Worm (Caenorhabditis elegans) whole organism, L1 larva: ENCODE results near the gene algn-8.

Experiments used
- alr-1 ChIP-seq: fragments of 200-800 bp; sonication (Bioruptor generic); optimal IDR thresholded peaks from 2 replicates; lab custom pipeline; 2018; ENCODE audit warnings: borderline replicate concordance, mild to moderate bottlenecking, missing genetic modification characterization, missing compliant biosample characterization
- aly-2 ChIP-seq: fragments of 150-350 bp; optimal IDR thresholded peaks from 2 replicates; lab custom pipeline; 2014; ENCODE audit warnings: missing biosample characterization, missing genetic modification characterization
- ama-1 ChIP-seq: fragments of 150-350 bp; optimal IDR thresholded peaks from 2 replicates; lab custom pipeline; 2014
- ceh-8 ChIP-seq: fragments of 200-800 bp; sonication (Bioruptor generic); optimal IDR thresholded peaks from 2 replicates; lab custom pipeline; 2018; ENCODE audit warnings: mild to moderate bottlenecking, missing genetic modification characterization, moderate library complexity, missing compliant biosample characterization
- ceh-82 ChIP-seq, 3 experiments: fragments of 150-350 bp in 1 of 3; sonication (generic microtip) in 2 of 3; optimal IDR thresholded peaks; 2 replicates each; lab custom pipeline; 2014 to 2017; ENCODE audit warnings: missing biosample characterization in 3 of 3, missing genetic modification characterization in 3 of 3
- ces-1 ChIP-seq: fragments of 150-350 bp; optimal IDR thresholded peaks from 2 replicates; lab custom pipeline; 2014; ENCODE audit warnings: missing biosample characterization, missing genetic modification reagents, missing genetic modification characterization
- dpl-1 ChIP-seq, 3 experiments: fragments of 150-350 bp in 2 of 3; sonication (generic microtip) in 1 of 3; optimal IDR thresholded peaks; 2 replicates each; lab custom pipeline; 2014 to 2017; ENCODE audit warnings: missing biosample characterization in 3 of 3, missing genetic modification characterization in 3 of 3, missing genetic modification reagents in 3 of 3
- elt-3 ChIP-seq, 6 experiments: fragments of 150-350 bp in 1 of 6; sonication (generic microtip); optimal IDR thresholded peaks; 2 replicates each; lab custom pipeline; 2017 to 2018; ENCODE audit warnings: missing biosample characterization in 6 of 6, missing genetic modification characterization in 6 of 6, inconsistent platforms in 1 of 6
- ets-5 ChIP-seq: fragments of 200-800 bp; sonication (Bioruptor generic); IDR thresholded peaks from 2 replicates; pipeline ENCODE4 v1.3.6; 2022; ENCODE audit warnings: missing genetic modification characterization, missing compliant biosample characterization
- fkh-4 ChIP-seq: sonication (generic microtip); optimal IDR thresholded peaks from 2 replicates; lab custom pipeline; 2016; ENCODE audit warnings: missing compliant biosample characterization, missing genetic modification characterization, borderline replicate concordance
- fkh-8 ChIP-seq: sonication (generic microtip); optimal IDR thresholded peaks from 2 replicates; lab custom pipeline; 2016; ENCODE audit warnings: mild to moderate bottlenecking, missing genetic modification characterization, missing compliant biosample characterization
- hpl-2 ChIP-seq: fragments of 150-350 bp; optimal IDR thresholded peaks from 2 replicates; lab custom pipeline; 2014; ENCODE audit warnings: missing biosample characterization, missing genetic modification reagents, missing genetic modification characterization
- isw-1 ChIP-seq: fragments of 200-800 bp; sonication (Bioruptor generic); IDR thresholded peaks from 2 replicates; pipeline ENCODE4 v1.3.6; 2022; ENCODE audit warnings: missing genetic modification characterization, missing compliant biosample characterization
- jun-1 ChIP-seq: fragments of 150-350 bp; optimal IDR thresholded peaks from 2 replicates; lab custom pipeline; 2014; ENCODE audit warnings: missing biosample characterization, missing genetic modification reagents, missing genetic modification characterization
- lin-13 ChIP-seq: fragments of 150-350 bp; optimal IDR thresholded peaks from 2 replicates; lab custom pipeline; 2014; ENCODE audit warnings: missing biosample characterization, missing genetic modification reagents, missing genetic modification characterization
- lin-14 ChIP-seq: fragments of 200-800 bp; sonication (Bioruptor generic); optimal IDR thresholded peaks from 2 replicates; lab custom pipeline; 2018; ENCODE audit warnings: mild to moderate bottlenecking, missing genetic modification characterization, moderate library complexity, missing compliant biosample characterization
- mep-1 ChIP-seq: fragments of 150-350 bp; optimal IDR thresholded peaks from 2 replicates; lab custom pipeline; 2014; ENCODE audit warnings: missing biosample characterization, missing genetic modification characterization
- nhr-11 ChIP-seq: fragments of 150-350 bp; optimal IDR thresholded peaks from 2 replicates; lab custom pipeline; 2014; ENCODE audit warnings: missing biosample characterization, missing genetic modification characterization
- nhr-12 ChIP-seq: sonication (generic microtip); optimal IDR thresholded peaks from 2 replicates; lab custom pipeline; 2017; ENCODE audit warnings: missing biosample characterization, missing genetic modification characterization
- nhr-19 ChIP-seq: fragments of 200-800 bp; sonication (Bioruptor generic); conservative IDR thresholded peaks from 2 replicates; pipeline ENCODE4 v1.3.6; 2022; ENCODE audit warnings: missing genetic modification characterization, missing compliant biosample characterization
- nhr-237 ChIP-seq: fragments of 150-350 bp; optimal IDR thresholded peaks from 2 replicates; lab custom pipeline; 2014; ENCODE audit warnings: missing biosample characterization, missing genetic modification characterization
- nhr-47 ChIP-seq: sonication (generic microtip); optimal IDR thresholded peaks from 2 replicates; lab custom pipeline; 2016; ENCODE audit warnings: mild to moderate bottlenecking, missing genetic modification characterization, moderate library complexity, missing compliant biosample characterization
- nhr-76 ChIP-seq: sonication (generic microtip); optimal IDR thresholded peaks from 2 replicates; lab custom pipeline; 2017; ENCODE audit warnings: missing biosample characterization, missing genetic modification characterization
- pax-3 ChIP-seq: fragments of 200-800 bp; sonication (Bioruptor generic); optimal IDR thresholded peaks from 2 replicates; lab custom pipeline; 2018; ENCODE audit warnings: mild to moderate bottlenecking, missing genetic modification characterization, moderate library complexity, missing compliant biosample characterization
- rnt-1 ChIP-seq: sonication (generic microtip); optimal IDR thresholded peaks from 2 replicates; lab custom pipeline; 2016; ENCODE audit warnings: mild to moderate bottlenecking, missing genetic modification characterization, moderate library complexity, missing compliant biosample characterization
- skn-1 ChIP-seq: fragments of 150-350 bp; optimal IDR thresholded peaks from 2 replicates; lab custom pipeline; 2014; ENCODE audit warnings: missing biosample characterization, missing genetic modification characterization
- snu-23 ChIP-seq: sonication (generic microtip); optimal IDR thresholded peaks from 2 replicates; lab custom pipeline; 2016; ENCODE audit warnings: missing genetic modification characterization, missing compliant biosample characterization
- sox-4 ChIP-seq: sonication (generic microtip); optimal IDR thresholded peaks from 2 replicates; lab custom pipeline; 2016; ENCODE audit warnings: missing genetic modification characterization, missing compliant biosample characterization
- tbx-2 ChIP-seq: sonication (generic microtip); optimal IDR thresholded peaks from 2 replicates; lab custom pipeline; 2016; ENCODE audit warnings: missing genetic modification characterization, missing compliant biosample characterization
- tlp-1 ChIP-seq: fragments of 150-350 bp; optimal IDR thresholded peaks from 2 replicates; lab custom pipeline; 2014; ENCODE audit warnings: missing biosample characterization, missing genetic modification characterization
- unc-130 ChIP-seq: fragments of 150-350 bp; optimal IDR thresholded peaks from 2 replicates; lab custom pipeline; 2017; ENCODE audit warnings: missing biosample characterization, missing genetic modification characterization, inconsistent platforms
- unc-30 ChIP-seq: sonication (generic microtip); optimal IDR thresholded peaks from 2 replicates; lab custom pipeline; 2017; ENCODE audit warnings: missing biosample characterization, missing genetic modification characterization
- unc-86 ChIP-seq: sonication (generic microtip); optimal IDR thresholded peaks from 2 replicates; lab custom pipeline; 2016; ENCODE audit warnings: missing genetic modification characterization, missing compliant biosample characterization
- ztf-11 ChIP-seq, 2 experiments: sonication (generic microtip); optimal IDR thresholded peaks; 2 replicates each; lab custom pipeline; 2016 to 2017; ENCODE audit warnings: missing genetic modification characterization in 2 of 2, missing biosample characterization in 1 of 2, missing compliant biosample characterization in 1 of 2

The algn-8 gene

DNA sequence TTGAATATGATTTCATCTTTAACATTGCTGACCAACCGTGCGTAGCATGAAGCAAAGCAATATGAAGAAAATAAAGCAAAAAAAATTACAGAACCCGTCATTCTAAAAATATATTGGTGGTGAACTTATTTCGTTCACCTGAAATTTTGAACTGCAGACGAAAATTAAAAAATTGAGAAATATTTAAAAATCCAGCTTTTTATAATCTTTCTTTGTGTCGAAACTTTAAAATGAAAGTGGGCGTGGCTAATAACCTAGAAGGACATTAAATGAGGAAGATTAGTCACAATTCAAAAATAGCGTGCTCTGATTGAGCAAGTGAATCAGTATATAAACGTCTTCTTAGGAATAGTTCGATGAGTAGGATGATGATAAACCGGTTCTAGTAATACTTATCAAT lies 36.7 kb downstream of the algn-8 start, which contains the start of gene old-2:
Gene old-2, minus strand, starts transcription at position 101 of the 400 bp plus-strand sequence.
- no peak for TF ChIP-seq tbx-2 (tag; lab: Kevin White, UChicago)
- TF ChIP-seq sox-4 (tag; lab: Kevin White, UChicago) = no peak
- no peak for TF ChIP-seq ets-5 (GFP tag; lab: Robert Waterston, UW)
- TF ChIP-seq nhr-47 (tag; lab: Kevin White, UChicago) = no peak
- no peak for TF ChIP-seq hpl-2
- no peak for TF ChIP-seq unc-30 (tag; lab: Kevin White, UChicago)
- TF ChIP-seq nhr-11 = no peak
- TF ChIP-seq jun-1 = no peak
- no peak for TF ChIP-seq nhr-76 (tag; lab: Kevin White, UChicago)
- TF ChIP-seq isw-1 = no peak

DNA sequence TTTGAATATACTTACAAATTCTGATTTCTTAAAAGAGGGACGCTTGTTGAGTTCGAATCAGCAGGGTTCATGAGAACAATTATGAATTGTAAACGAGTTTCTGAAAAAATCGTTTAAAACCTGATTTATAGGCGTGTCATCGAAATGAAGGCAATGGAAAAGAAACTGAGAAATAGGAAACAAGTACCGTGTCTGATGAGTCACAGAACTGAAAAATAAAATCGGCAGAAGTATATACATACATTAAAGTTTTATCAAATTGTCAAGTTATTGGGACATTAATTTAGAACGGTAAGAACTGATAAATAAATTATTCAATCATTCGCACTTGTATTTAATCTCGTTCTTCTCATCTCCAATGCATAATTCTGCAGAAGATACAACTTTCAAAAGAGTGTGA lies 41.0 kb downstream of the algn-8 start, which contains the start of gene chil-9:
Gene chil-9, minus strand, starts transcription at position 101 of the 400 bp plus-strand sequence.
- TF ChIP-seq nhr-12 (tag; lab: Kevin White, UChicago) (no peak), nhr-237 (tag; lab: Kevin White, UChicago) (no peak), jun-1 (no peak), ama-1 (lab: Kevin White, UChicago) (no peak), sox-4 (tag; lab: Kevin White, UChicago) (no peak), tlp-1 (no peak), ceh-82 (tag; optimal IDR thresholded peaks at IDR 0.05; lab: Kevin White, UChicago) (no peak), nhr-19 (GFP tag; lab: Robert Waterston, UW) (no peak)

DNA sequence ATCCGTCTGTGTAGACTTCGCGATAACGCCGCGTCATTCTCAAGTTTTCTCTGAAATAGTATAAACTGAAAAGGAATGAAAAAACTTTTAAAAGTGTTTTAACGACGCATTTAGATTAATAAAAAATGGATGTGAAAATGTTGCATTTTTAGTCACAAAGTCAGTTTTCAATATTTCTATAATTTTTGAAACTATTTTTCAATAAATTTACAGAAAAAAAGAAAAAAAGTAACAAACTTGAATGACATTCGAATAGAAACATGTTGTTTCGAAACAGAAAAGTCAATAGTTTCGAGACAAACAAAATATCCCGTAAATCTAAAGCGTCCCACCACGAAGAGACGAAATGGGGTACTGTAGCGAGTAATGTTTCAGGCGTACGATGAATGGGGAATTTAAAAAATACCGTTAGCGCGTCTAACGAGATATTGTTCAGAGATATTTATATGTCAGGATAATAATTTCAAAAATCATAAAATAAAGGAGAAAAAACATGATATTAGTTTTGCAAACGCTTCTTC lies 44.2 kb downstream of the algn-8 start, which contains the start of gene rnh-1.2:
Gene rnh-1.2, minus strand, starts transcription at position 51 of the 521 bp plus-strand sequence.
- TF ChIP-seq fkh-8 (tag; lab: Kevin White, UChicago) = no peak
- no peak for TF ChIP-seq dpl-1 (GFP tag; optimal IDR thresholded peaks at IDR 0.05; lab: Kevin White, UChicago)
- no peak for TF ChIP-seq ceh-8 (GFP tag; lab: Kevin White, UChicago)
- no peak for TF ChIP-seq hpl-2
- no peak for TF ChIP-seq skn-1 (tag; lab: Kevin White, UChicago)
- no peak for TF ChIP-seq pax-3 (tag; lab: Kevin White, UChicago)

DNA sequence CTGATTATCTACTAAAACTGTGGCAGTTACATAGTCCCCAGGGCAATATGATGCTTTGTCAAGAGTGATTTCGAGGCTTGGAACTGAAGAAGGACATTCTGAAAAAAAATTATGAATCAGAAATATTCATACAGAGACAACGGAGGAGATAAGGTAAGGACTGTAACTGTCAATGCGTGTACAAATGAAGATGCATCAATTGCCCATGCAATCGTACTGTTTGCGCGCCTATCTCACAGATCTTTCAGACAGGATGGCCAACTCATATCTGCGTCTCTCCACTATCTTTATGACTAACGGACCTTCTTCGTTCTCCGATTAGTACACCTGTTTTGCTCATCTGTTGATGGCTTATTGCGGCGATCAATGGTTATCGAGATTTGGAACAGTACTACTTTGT lies 45.9 kb downstream of the algn-8 start, which contains the start of gene ZK938.11:
Gene ZK938.11, minus strand, starts transcription at position 101 of the 400 bp plus-strand sequence.
- no peak for TF ChIP-seq ztf-11 (tag; optimal IDR thresholded peaks at IDR 0.05; lab: Kevin White, UChicago)
- no peak for TF ChIP-seq nhr-19 (GFP tag; lab: Robert Waterston, UW)
- no peak for TF ChIP-seq sox-4 (tag; lab: Kevin White, UChicago)
- no peak for TF ChIP-seq nhr-47 (tag; lab: Kevin White, UChicago)
- TF ChIP-seq aly-2 (tag; lab: Kevin White, UChicago) = no peak
- TF ChIP-seq elt-3 (tag; optimal IDR thresholded peaks at IDR 0.05; lab: Kevin White, UChicago) = no peak
- TF ChIP-seq rnt-1 = no peak
- no peak for TF ChIP-seq snu-23 (GFP tag; lab: Kevin White, UChicago)
- no peak for TF ChIP-seq alr-1 (tag; lab: Kevin White, UChicago)
- TF ChIP-seq lin-14 (GFP tag; lab: Kevin White, UChicago) = no peak
- TF ChIP-seq unc-130 (tag; lab: Kevin White, UChicago) = no peak
- TF ChIP-seq fkh-8 (tag; lab: Kevin White, UChicago) = no peak
- no peak for TF ChIP-seq lin-13 (GFP tag; lab: Kevin White, UChicago)
- no peak for TF ChIP-seq ces-1 (GFP tag; lab: Kevin White, UChicago)
- no peak for TF ChIP-seq fkh-4 (tag; lab: Kevin White, UChicago)
- no peak for TF ChIP-seq mep-1 (tag; lab: Kevin White, UChicago)
- TF ChIP-seq unc-86 (tag; lab: Kevin White, UChicago) = no peak
